Fruit fly (Drosophila melanogaster) whole organism, embryonic: Measurements from ENCODE around the gene CG31265.

Experiments
- CG10462 ChIP-seq: fragments of 200-800 bp; sonication (Bioruptor generic); optimal IDR thresholded peaks from 2 replicates; lab custom pipeline; 2016; ENCODE audit warnings: missing biosample characterization, missing genetic modification characterization
- CG11247 ChIP-seq: fragments of 200-800 bp; sonication (Bioruptor generic); IDR thresholded peaks from 2 replicates; pipeline ENCODE4 v1.3.6; 2022; ENCODE audit warnings: missing biosample characterization, missing genetic modification characterization
- CG12155 ChIP-seq: fragments of 200-800 bp; sonication (Bioruptor generic); optimal IDR thresholded peaks from 3 replicates; lab custom pipeline; 2016; ENCODE audit warnings: missing biosample characterization, missing genetic modification characterization
- CG12942 ChIP-seq: fragments of 200-800 bp; sonication (Bioruptor generic); optimal IDR thresholded peaks from 3 replicates; lab custom pipeline; 2016; ENCODE audit warnings: missing biosample characterization, missing genetic modification characterization
- CG14860 ChIP-seq: fragments of 200-800 bp; sonication (Bioruptor generic); IDR thresholded peaks from 3 replicates; pipeline ENCODE4 v1.3.6; 2022; ENCODE audit warnings: missing biosample characterization, missing genetic modification characterization; ENCODE audit not compliant: partially characterized antibody
- CG17328 ChIP-seq: fragments of 200-800 bp; sonication (Bioruptor generic); IDR thresholded peaks from 2 replicates; pipeline ENCODE4 v1.3.6; 2022; ENCODE audit warnings: missing biosample characterization, missing genetic modification characterization
- CG17361 ChIP-seq: fragments of 200-800 bp; sonication (Bioruptor generic); IDR thresholded peaks from 3 replicates; pipeline ENCODE4 v1.3.6; 2022; ENCODE audit warnings: missing biosample characterization, missing genetic modification characterization
- CG17912 ChIP-seq: fragments of 200-800 bp; sonication (Bioruptor generic); optimal IDR thresholded peaks from 2 replicates; lab custom pipeline; 2018; ENCODE audit warnings: missing biosample characterization, mild to moderate bottlenecking, missing genetic modification characterization
- CG3281 ChIP-seq: fragments of 200-800 bp; sonication (Bioruptor generic); optimal IDR thresholded peaks from 3 replicates; lab custom pipeline; 2017; ENCODE audit warnings: missing biosample characterization, mild to moderate bottlenecking, missing genetic modification characterization
- CG33557 ChIP-seq: fragments of 200-800 bp; sonication (Bioruptor generic); optimal IDR thresholded peaks from 2 replicates; lab custom pipeline; 2019; ENCODE audit warnings: missing biosample characterization, mild to moderate bottlenecking, missing genetic modification characterization, moderate library complexity
- CG34224 ChIP-seq: fragments of 200-800 bp; sonication (Bioruptor generic); IDR thresholded peaks from 3 replicates; pipeline ENCODE4 v1.3.6; 2022; ENCODE audit warnings: missing biosample characterization, missing genetic modification characterization; ENCODE audit not compliant: partially characterized antibody
- CG34376 ChIP-seq: fragments of 200-800 bp; sonication (Bioruptor generic); optimal IDR thresholded peaks from 2 replicates; lab custom pipeline; 2018; ENCODE audit warnings: missing biosample characterization, mild to moderate bottlenecking, missing genetic modification characterization
- CG4282 ChIP-seq: fragments of 200-800 bp; sonication (Bioruptor generic); optimal IDR thresholded peaks from 2 replicates; lab custom pipeline; 2016; ENCODE audit warnings: missing biosample characterization, missing genetic modification characterization
- CG4328 ChIP-seq: fragments of 200-800 bp; sonication (Bioruptor generic); optimal IDR thresholded peaks from 3 replicates; lab custom pipeline; 2017; ENCODE audit warnings: missing biosample characterization, missing genetic modification reagents, missing genetic modification characterization
- CG4360 ChIP-seq: fragments of 200-800 bp; sonication (Bioruptor generic); IDR thresholded peaks from 2 replicates; pipeline ENCODE4 v1.3.6; 2022; ENCODE audit warnings: missing biosample characterization, missing genetic modification characterization
- CG5245 ChIP-seq: fragments of 200-800 bp; sonication (Bioruptor generic); optimal IDR thresholded peaks from 3 replicates; lab custom pipeline; 2016; ENCODE audit warnings: missing biosample characterization, missing genetic modification characterization
- CG6654 ChIP-seq: fragments of 200-800 bp; sonication (Bioruptor generic); optimal IDR thresholded peaks from 2 replicates; lab custom pipeline; 2017; ENCODE audit warnings: missing biosample characterization, mild to moderate bottlenecking, missing genetic modification characterization
- CkIIα-i1 ChIP-seq: fragments of 200-800 bp; sonication (Bioruptor generic); IDR thresholded peaks from 2 replicates; pipeline ENCODE4 v1.3.6; 2022; ENCODE audit warnings: missing biosample characterization, missing genetic modification characterization
- Dip3 ChIP-seq: fragments of 200-800 bp; sonication (Bioruptor generic); optimal IDR thresholded peaks from 3 replicates; lab custom pipeline; 2016; ENCODE audit warnings: missing biosample characterization, missing genetic modification characterization
- Hsf ChIP-seq: fragments of 200-800 bp; sonication (Bioruptor generic); optimal IDR thresholded peaks from 3 replicates; lab custom pipeline; 2016; ENCODE audit warnings: missing biosample characterization, missing genetic modification characterization
- NK7.1 ChIP-seq: fragments of 200-800 bp; sonication (Bioruptor generic); optimal IDR thresholded peaks from 3 replicates; lab custom pipeline; 2016; ENCODE audit warnings: missing biosample characterization, missing genetic modification characterization
- NfI ChIP-seq: fragments of 200-800 bp; sonication (Bioruptor generic); optimal IDR thresholded peaks from 3 replicates; lab custom pipeline; 2018; ENCODE audit warnings: missing biosample characterization, mild to moderate bottlenecking, missing genetic modification characterization, moderate library complexity
- Pdp1 ChIP-seq, 2 experiments: fragments of 200-800 bp; sonication (Bioruptor generic); optimal IDR thresholded peaks; 3 replicates each; lab custom pipeline; 2016; ENCODE audit warnings: missing biosample characterization in 2 of 2, missing genetic modification characterization in 2 of 2, mild to moderate bottlenecking in 1 of 2, moderate library complexity in 1 of 2
- Ravus ChIP-seq: fragments of 200-800 bp; sonication (Bioruptor generic); IDR thresholded peaks from 2 replicates; pipeline ENCODE4 v1.3.6; 2022; ENCODE audit warnings: missing biosample characterization, missing genetic modification characterization
- Rfx ChIP-seq: fragments of 200-800 bp; sonication (Bioruptor generic); IDR thresholded peaks from 2 replicates; pipeline ENCODE4 v1.3.6; 2022; ENCODE audit warnings: missing biosample characterization, missing genetic modification characterization
- Tbp ChIP-seq: fragments of >200 bp; optimal IDR thresholded peaks from 2 replicates; lab custom pipeline; 2018; ENCODE audit warnings: missing biosample characterization, missing genetic modification characterization
- ara ChIP-seq: fragments of 200-800 bp; sonication (Bioruptor generic); IDR thresholded peaks from 2 replicates; pipeline ENCODE4 v1.3.6; 2022; ENCODE audit warnings: missing biosample characterization, missing genetic modification characterization
- ash1 ChIP-seq: fragments of 200-800 bp; sonication (Bioruptor generic); optimal IDR thresholded peaks from 2 replicates; lab custom pipeline; 2018; ENCODE audit warnings: missing biosample characterization, mild to moderate bottlenecking, missing genetic modification characterization
- ato ChIP-seq: fragments of 200-800 bp; sonication (Bioruptor generic); IDR thresholded peaks from 2 replicates; pipeline ENCODE4 v1.3.6; 2022; ENCODE audit warnings: missing biosample characterization, missing genetic modification characterization; ENCODE audit not compliant: partially characterized antibody
- chinmo ChIP-seq: fragments of 200-800 bp; sonication (Bioruptor generic); IDR thresholded peaks from 4 replicates; pipeline ENCODE4 v1.3.6; 2022; ENCODE audit warnings: missing biosample characterization, missing genetic modification characterization; ENCODE audit not compliant: partially characterized antibody
- cwo ChIP-seq: fragments of 200-800 bp; sonication (Bioruptor generic); optimal IDR thresholded peaks from 3 replicates; lab custom pipeline; 2017; ENCODE audit warnings: missing biosample characterization, missing genetic modification characterization, mild to moderate bottlenecking, moderate library complexity, missing genetic modification reagents
- dimm ChIP-seq: fragments of 200-800 bp; sonication (Bioruptor generic); IDR thresholded peaks from 2 replicates; pipeline ENCODE4 v1.3.6; 2022; ENCODE audit warnings: missing biosample characterization, missing genetic modification characterization
- ems ChIP-seq: fragments of 200-800 bp; sonication (Bioruptor generic); optimal IDR thresholded peaks from 3 replicates; lab custom pipeline; 2016; ENCODE audit warnings: missing biosample characterization, missing genetic modification characterization
- fd64A ChIP-seq: fragments of 200-800 bp; sonication (Bioruptor generic); optimal IDR thresholded peaks from 3 replicates; lab custom pipeline; 2018; ENCODE audit warnings: missing biosample characterization, mild to moderate bottlenecking, missing genetic modification characterization
- gce ChIP-seq: fragments of 200-800 bp; sonication (Bioruptor generic); IDR thresholded peaks from 3 replicates; pipeline ENCODE4 v1.3.6; 2022; ENCODE audit warnings: missing biosample characterization, missing genetic modification characterization
- gem ChIP-seq: fragments of 200-800 bp; sonication (Bioruptor generic); optimal IDR thresholded peaks from 2 replicates; lab custom pipeline; 2019; ENCODE audit warnings: missing biosample characterization, mild to moderate bottlenecking, missing genetic modification characterization, moderate library complexity
- nau ChIP-seq: fragments of 200-800 bp; sonication (Bioruptor generic); optimal IDR thresholded peaks from 3 replicates; lab custom pipeline; 2017; ENCODE audit warnings: missing biosample characterization, mild to moderate bottlenecking, missing genetic modification characterization, missing genetic modification reagents
- nerfin-2 ChIP-seq: fragments of 200-800 bp; sonication (Bioruptor generic); IDR thresholded peaks from 2 replicates; pipeline ENCODE4 v1.3.6; 2022; ENCODE audit warnings: missing biosample characterization, missing genetic modification characterization; ENCODE audit not compliant: partially characterized antibody
- pan ChIP-seq, 4 experiments: fragments of >200 bp in 3 of 4; fragments of 200-800 bp in 1 of 4; sonication (Bioruptor generic) in 1 of 4; optimal IDR thresholded peaks in 3 of 4; IDR thresholded peaks in 1 of 4; 2 replicates each; pipeline versions ENCODE4 v1.3.6 to Lab custom; 2017 to 2022; ENCODE audit warnings: missing biosample characterization in 2 of 4, missing genetic modification characterization in 2 of 4, mixed read lengths in 1 of 4
- peb ChIP-seq: fragments of 200-800 bp; sonication (Bioruptor generic); IDR thresholded peaks from 2 replicates; pipeline ENCODE4 v1.3.6; 2022; ENCODE audit warnings: missing biosample characterization, missing genetic modification characterization
- psq ChIP-seq: fragments of 200-800 bp; sonication (Bioruptor generic); optimal IDR thresholded peaks from 2 replicates; lab custom pipeline; 2017; ENCODE audit warnings: missing biosample characterization, missing genetic modification characterization
- rib ChIP-seq: fragments of 200-800 bp; sonication (Bioruptor generic); IDR thresholded peaks from 2 replicates; pipeline ENCODE4 v1.3.6; 2022; ENCODE audit warnings: missing biosample characterization, missing genetic modification characterization
- slp2 ChIP-seq: fragments of 200-800 bp; sonication (Bioruptor generic); optimal IDR thresholded peaks from 2 replicates; lab custom pipeline; 2016; ENCODE audit warnings: missing biosample characterization, missing genetic modification characterization
- sna ChIP-seq: fragments of 200-800 bp; sonication (Bioruptor generic); IDR thresholded peaks from 2 replicates; pipeline ENCODE4 v1.3.6; 2022; ENCODE audit warnings: missing biosample characterization, missing genetic modification characterization; ENCODE audit not compliant: partially characterized antibody
- sob ChIP-seq: fragments of 200-800 bp; sonication (Bioruptor generic); IDR thresholded peaks from 2 replicates; pipeline ENCODE4 v1.3.6; 2022; ENCODE audit warnings: missing biosample characterization, missing genetic modification characterization
- stwl ChIP-seq: fragments of 200-800 bp; sonication (Bioruptor generic); optimal IDR thresholded peaks from 3 replicates; lab custom pipeline; 2018; ENCODE audit warnings: missing biosample characterization, mild to moderate bottlenecking, missing genetic modification characterization, moderate library complexity
- sug ChIP-seq: fragments of 200-800 bp; optimal IDR thresholded peaks from 2 replicates; lab custom pipeline; 2019; ENCODE audit warnings: missing biosample characterization, mild to moderate bottlenecking, missing genetic modification characterization, moderate library complexity
- ttk ChIP-seq: fragments of 200-800 bp; sonication (Bioruptor generic); IDR thresholded peaks from 2 replicates; pipeline ENCODE4 v2.1.2; 2022; ENCODE audit warnings: missing biosample characterization, missing genetic modification characterization
- wek ChIP-seq: fragments of 200-800 bp; sonication (Bioruptor generic); optimal IDR thresholded peaks from 3 replicates; lab custom pipeline; 2018; ENCODE audit warnings: missing biosample characterization, mild to moderate bottlenecking, missing genetic modification characterization, moderate library complexity

The CG31265 gene

dm6 chr3R:17151376-17152026, 23.5 kb downstream of the CG31265 start, which contains the start of gene CG5292 (continued):
- peak; percentile 80 for TF ChIP-seq stwl (tag; lab: Kevin White, UChicago)
- TF ChIP-seq chinmo (GFP tag; lab: Robert Waterston, UW) = no peak
- peak; percentile 35 for TF ChIP-seq ttk
- TF ChIP-seq CG4282 (GFP tag; lab: Kevin White, UChicago) = no peak
- TF ChIP-seq CkIIα-i1 = no peak
- TF ChIP-seq fd64A = no peak
- TF ChIP-seq ara (GFP tag; lab: Robert Waterston, UW) = peak; percentile 47; the same call in 1 of the 2 replicates
- peak; percentile 9 for TF ChIP-seq cwo
- peak; percentile 32; the same call in 1 of the 2 replicates for TF ChIP-seq rib
- TF ChIP-seq slp2 = no peak
- peak; percentile 23 for TF ChIP-seq CG34376 (GFP tag; lab: Kevin White, UChicago)
- TF ChIP-seq wek (GFP tag; lab: Kevin White, UChicago) = peak; percentile 99
- TF ChIP-seq nerfin-2 (GFP tag; lab: Robert Waterston, UW) = no peak
- peak; percentile 51 for TF ChIP-seq CG4328
- TF ChIP-seq gce (GFP tag; lab: Robert Waterston, UW) = no peak
- no peak for TF ChIP-seq psq (GFP tag; lab: Kevin White, UChicago)
- TF ChIP-seq sob (GFP tag; lab: Robert Waterston, UW) = peak; percentile 83
- TF ChIP-seq Hsf (GFP tag; lab: Kevin White, UChicago) = peak; percentile 60
- TF ChIP-seq ems (GFP tag; lab: Kevin White, UChicago) = peak; percentile 54
- no peak for TF ChIP-seq CG5245 (GFP tag; lab: Kevin White, UChicago)
- no peak for TF ChIP-seq Tbp (GFP tag; lab: Kevin White, UChicago)
- TF ChIP-seq CG4360 (GFP tag; lab: Robert Waterston, UW) = no peak; the same call in 1 of the 2 replicates
- TF ChIP-seq CG12942 (GFP tag; lab: Kevin White, UChicago) = peak; percentile 52
- TF ChIP-seq Dip3 (GFP tag; lab: Kevin White, UChicago) = peak; percentile 30
- TF ChIP-seq Rfx (GFP tag; lab: Robert Waterston, UW) = peak; percentile 79
- TF ChIP-seq CG10462 = peak; percentile 15
- no peak for TF ChIP-seq sug
- no peak for TF ChIP-seq Ravus (GFP tag; lab: Robert Waterston, UW)
- peak; percentile 24 for TF ChIP-seq NK7.1 (GFP tag; lab: Kevin White, UChicago)
- TF ChIP-seq CG17361 (GFP tag; lab: Robert Waterston, UW) = no peak; the same call in 2 of the 3 replicates
- TF ChIP-seq CG17912 = peak; percentile 3
- peak; percentile 47; the same call in 1 of the 2 replicates for TF ChIP-seq CG11247 (GFP tag; lab: Robert Waterston, UW)
- TF ChIP-seq nau (GFP tag; lab: Kevin White, UChicago) = no peak
- no peak for TF ChIP-seq gem (tag; lab: Kevin White, UChicago)
- no peak for TF ChIP-seq CG6654 (GFP tag; lab: Kevin White, UChicago)
- peak; percentile 34 for TF ChIP-seq CG12155 (GFP tag; lab: Kevin White, UChicago)
- TF ChIP-seq sna (GFP tag; lab: Robert Waterston, UW) = no peak
- TF ChIP-seq CG3281 = no peak
- TF ChIP-seq pan (optimal IDR thresholded peaks at IDR 0.05; lab: Kevin White, UChicago) = no peak
- peak in 1 of 2 experiments; percentile 52 for TF ChIP-seq pan (GFP tag; optimal IDR thresholded peaks at IDR 0.05 in 1 of 2, IDR thresholded peaks at IDR 0.05 in 1 of 2)
- TF ChIP-seq CG34224 (GFP tag; lab: Robert Waterston, UW) = peak; percentile 65
- TF ChIP-seq peb = no peak
- peak; percentile 58 for TF ChIP-seq CG17328 (GFP tag; lab: Robert Waterston, UW)
- no peak for TF ChIP-seq dimm (GFP tag; lab: Robert Waterston, UW)
- peak; percentile 51; the same call in 2 of the 3 replicates for TF ChIP-seq CG14860 (GFP tag; lab: Robert Waterston, UW)
- no peak for TF ChIP-seq ato (GFP tag; lab: Robert Waterston, UW)
- peak in 1 of 2 experiments; percentile 28 for TF ChIP-seq Pdp1 (GFP tag; optimal IDR thresholded peaks at IDR 0.05; lab: Kevin White, UChicago)
- no peak for TF ChIP-seq CG33557
- peak; percentile 55 for TF ChIP-seq NfI
- no peak for TF ChIP-seq ash1 (GFP tag; lab: Kevin White, UChicago)
